Fruit fly (Drosophila melanogaster): ENCODE data around the gene CG13728.

CG13728 gene

dm6 chr3L:17430957-17431585 lies 48.5 kb upstream of the CG13728 start (continued):
- no peak for TF ChIP-seq prd (optimal IDR thresholded peaks at IDR 0.05)
- TF ChIP-seq prd (GFP tag; IDR thresholded peaks at IDR 0.05): no peak
- TF ChIP-seq stc (GFP tag; IDR thresholded peaks at IDR 0.05): no peak
- peak; percentile 12 for TF ChIP-seq CHES-1-like (GFP tag; optimal IDR thresholded peaks at IDR 0.05)
- no peak for TF ChIP-seq gt (GFP tag; IDR thresholded peaks at IDR 0.05)
- TF ChIP-seq Sox102F (GFP tag; optimal IDR thresholded peaks at IDR 0.05): no peak
- no peak for TF ChIP-seq CG1647 (GFP tag; optimal IDR thresholded peaks at IDR 0.05)
- TF ChIP-seq Dp (GFP tag; optimal IDR thresholded peaks at IDR 0.05): no peak
- TF ChIP-seq CG11085 (GFP tag; IDR thresholded peaks at IDR 0.05): no peak
- TF ChIP-seq odd (GFP tag; optimal IDR thresholded peaks at IDR 0.05): no peak
- TF ChIP-seq Ets65A (GFP tag): no peak
- TF ChIP-seq CG2875 (GFP tag; optimal IDR thresholded peaks at IDR 0.05): no peak
- no peak for TF ChIP-seq CG8290 (GFP tag; optimal IDR thresholded peaks at IDR 0.05)
- TF ChIP-seq CG8290 (tag; optimal IDR thresholded peaks at IDR 0.05): no peak
- no peak for TF ChIP-seq GATAe (GFP tag; conservative IDR thresholded peaks at IDR 0.05)
- TF ChIP-seq CG15073 (GFP tag; optimal IDR thresholded peaks at IDR 0.05): no peak
- no peak for TF ChIP-seq Camta (GFP tag; optimal IDR thresholded peaks at IDR 0.05)
- TF ChIP-seq CG15011 (GFP tag; optimal IDR thresholded peaks at IDR 0.05): no peak
- 0 out of 3 replicates have a peak, but pooled peaks have one; percentile 31 for TF ChIP-seq Dbx (GFP tag; IDR thresholded peaks at IDR 0.05)
- TF ChIP-seq MESR4 (GFP tag; optimal IDR thresholded peaks at IDR 0.05): no peak
- TF ChIP-seq Lim3 (GFP tag; IDR thresholded peaks at IDR 0.05): no peak
- TF ChIP-seq yki (optimal IDR thresholded peaks at IDR 0.05): no peak
- TF ChIP-seq CG18262 (tag; optimal IDR thresholded peaks at IDR 0.05): no peak
- TF ChIP-seq ERR (GFP tag; optimal IDR thresholded peaks at IDR 0.05): no peak
- no peak for TF ChIP-seq nerfin-2 (GFP tag; IDR thresholded peaks at IDR 0.05; ENCODE audit: partially characterized antibody)
- no peak for TF ChIP-seq CG10366 (GFP tag; IDR thresholded peaks at IDR 0.05)
- TF ChIP-seq kay (GFP tag; optimal IDR thresholded peaks at IDR 0.05): no peak
- TF ChIP-seq CG32772 (GFP tag; IDR thresholded peaks at IDR 0.05): no peak
- TF ChIP-seq z (GFP tag; IDR thresholded peaks at IDR 0.05): no peak
- no peak for TF ChIP-seq tx (GFP tag; optimal IDR thresholded peaks at IDR 0.05)
- peak; percentile 1 for TF ChIP-seq CG17385 (GFP tag; optimal IDR thresholded peaks at IDR 0.05)
- no peak for TF ChIP-seq eve (GFP tag; optimal IDR thresholded peaks at IDR 0.05)
- no peak for TF ChIP-seq sr (GFP tag; IDR thresholded peaks at IDR 0.05)
- TF ChIP-seq CG8944 (GFP tag; optimal IDR thresholded peaks at IDR 0.05): no peak
- peak; percentile 27 for TF ChIP-seq CG2120 (GFP tag; optimal IDR thresholded peaks at IDR 0.05)
- TF ChIP-seq HmgZ (tag; optimal IDR thresholded peaks at IDR 0.05): no peak
- no peak for TF ChIP-seq CG9215 (GFP tag; IDR thresholded peaks at IDR 0.05)
- TF ChIP-seq CoRest (tag; optimal IDR thresholded peaks at IDR 0.05): no peak
- TF ChIP-seq hbn (GFP tag; IDR thresholded peaks at IDR 0.05; ENCODE audit: partially characterized antibody): no peak
- TF ChIP-seq CG13424 (tag; optimal IDR thresholded peaks at IDR 0.05): no peak
- no peak for TF ChIP-seq Six4 (GFP tag; optimal IDR thresholded peaks at IDR 0.05)
- TF ChIP-seq CG7372 (GFP tag; IDR thresholded peaks at IDR 0.05): no peak
- no peak for TF ChIP-seq Xrp1 (GFP tag; IDR thresholded peaks at IDR 0.05)
- TF ChIP-seq CG9609 (GFP tag; optimal IDR thresholded peaks at IDR 0.05): no peak
- TF ChIP-seq Side (GFP tag; optimal IDR thresholded peaks at IDR 0.05): no peak
- TF ChIP-seq p53 (GFP tag; optimal IDR thresholded peaks at IDR 0.05): no peak
- TF ChIP-seq CG4424 (GFP tag; optimal IDR thresholded peaks at IDR 0.05): no peak
- no peak for TF ChIP-seq chm (GFP tag; IDR thresholded peaks at IDR 0.05)
- TF ChIP-seq Hsf (GFP tag; optimal IDR thresholded peaks at IDR 0.05): no peak
- TF ChIP-seq CG3407 (GFP tag; optimal IDR thresholded peaks at IDR 0.05): no peak
- no peak for TF ChIP-seq bsh (GFP tag; optimal IDR thresholded peaks at IDR 0.05)
- TF ChIP-seq Nf-YA (GFP tag; IDR thresholded peaks at IDR 0.05): no peak
- TF ChIP-seq oc (tag; optimal IDR thresholded peaks at IDR 0.05): no peak

Data from whole organism, embryonic.